Worm (Caenorhabditis elegans): ENCODE measurements around the gene W02D7.4.

ce11 chrV:8302522-8302921 lies 5.1 kb upstream of the W02D7.4 start, which contains the start of gene sel-9:
- TF ChIP-seq tab-1 (GFP tag; IDR thresholded peaks at IDR 0.05) (no peak), T22C8.4 (GFP tag; IDR thresholded peaks at IDR 0.05) (no peak), flt-1 (GFP tag; IDR thresholded peaks at IDR 0.05) (no peak), cog-1 (tag; optimal IDR thresholded peaks at IDR 0.05) (no peak)
